Fruit fly (Drosophila melanogaster): ENCODE data around the gene CG32641.

- TF ChIP-seq CG2202 (tag; optimal IDR thresholded peaks at IDR 0.05) (no peak), CG9797 (GFP tag; optimal IDR thresholded peaks at IDR 0.05) (no peak), Nf-YC (tag; optimal IDR thresholded peaks at IDR 0.05) (no peak), CG16815 (GFP tag; optimal IDR thresholded peaks at IDR 0.05) (no peak), az2 (GFP tag; optimal IDR thresholded peaks at IDR 0.05) (no peak)
These were observed 35.2 kb upstream of the CG32641 start for dm6 chrX:13149083-13149482.

Measured in whole organism, embryonic.